Worm (Caenorhabditis elegans) whole organism, L4/young adult: Measurements from ENCODE around the gene F55A4.7.

Source experiments
- W03F9.2 ChIP-seq: fragments of 150-350 bp; optimal IDR thresholded peaks from 2 replicates; lab custom pipeline; 2014; ENCODE audit warnings: missing biosample characterization, missing genetic modification characterization
- him-1 ChIP-seq: sonication (generic microtip); optimal IDR thresholded peaks from 2 replicates; lab custom pipeline; 2016; ENCODE audit warnings: missing genotype, missing genetic modification reagents, missing genetic modification characterization, missing compliant biosample characterization

- TF ChIP-seq him-1 (tag; lab: Kevin White, UChicago) = no peak
- no peak for TF ChIP-seq W03F9.2 (tag; lab: Kevin White, UChicago)
These were observed 27.4 kb downstream of the F55A4.7 start for ce11 chrX:1010627-1011452.
